Fruit fly (Drosophila melanogaster): ENCODE data around the gene CG10749.
A peak's percentile ranks its signal among the peaks of the same experiment; 100 is the strongest.

CG10749 gene

dm6 chr3L:13015195-13015822 is 43.0 kb downstream of the CG10749 start, which contains the start of gene MICAL-like (continued):
- TF ChIP-seq ro (GFP tag; IDR thresholded peaks at IDR 0.05) (no peak), zen2 (GFP tag; IDR thresholded peaks at IDR 0.05; ENCODE audit: partially characterized antibody) (peak; percentile 85), Doc3 (GFP tag; IDR thresholded peaks at IDR 0.05; ENCODE audit: partially characterized antibody) (peak; percentile 97), Mes4 (GFP tag; optimal IDR thresholded peaks at IDR 0.05) (no peak), ssp (GFP tag; IDR thresholded peaks at IDR 0.05) (peak; percentile 61), ab (GFP tag; optimal IDR thresholded peaks at IDR 0.05) (no peak), ap (GFP tag; IDR thresholded peaks at IDR 0.05) (no peak), Taf1 (GFP tag; IDR thresholded peaks at IDR 0.05) (no peak), CG10543 (GFP tag; optimal IDR thresholded peaks at IDR 0.05) (no peak), Dbx (GFP tag; IDR thresholded peaks at IDR 0.05) (no peak), CG8359 (GFP tag; optimal IDR thresholded peaks at IDR 0.05; ENCODE audit: borderline replicate concordance) (no peak), Xbp1 (GFP tag; optimal IDR thresholded peaks at IDR 0.05) (peak; percentile 21), tio (GFP tag; optimal IDR thresholded peaks at IDR 0.05) (no peak), hbn (GFP tag; IDR thresholded peaks at IDR 0.05; ENCODE audit: partially characterized antibody) (peak; percentile 88), maf-S (GFP tag; optimal IDR thresholded peaks at IDR 0.05) (no peak), CG12299 (tag; optimal IDR thresholded peaks at IDR 0.05) (no peak), CG6272 (GFP tag; IDR thresholded peaks at IDR 0.05) (peak; percentile 12; the same call in 1 of the 2 replicates), sna (GFP tag; IDR thresholded peaks at IDR 0.05; ENCODE audit: partially characterized antibody) (peak; percentile 91), lmd (GFP tag; IDR thresholded peaks at IDR 0.05) (peak; percentile 9; the same call in 1 of the 2 replicates), emc (GFP tag; optimal IDR thresholded peaks at IDR 0.05) (no peak), Scr (GFP tag; IDR thresholded peaks at IDR 0.05; ENCODE audit: partially characterized antibody) (peak; percentile 90), CG6683 (GFP tag; optimal IDR thresholded peaks at IDR 0.05) (no peak), Fer2 (tag; optimal IDR thresholded peaks at IDR 0.05) (no peak), toy (GFP tag; IDR thresholded peaks at IDR 0.05) (no peak), CG14014 (GFP tag; IDR thresholded peaks at IDR 0.05) (peak; percentile 40; the same call in 1 of the 2 replicates), jumu (GFP tag; optimal IDR thresholded peaks at IDR 0.05) (no peak), gcm (GFP tag; optimal IDR thresholded peaks at IDR 0.05) (no peak), CG1603 (tag; optimal IDR thresholded peaks at IDR 0.05) (peak; percentile 43), B-H2 (GFP tag; optimal IDR thresholded peaks at IDR 0.05) (no peak), CG2199 (GFP tag; IDR thresholded peaks at IDR 0.05) (no peak), chinmo (GFP tag; IDR thresholded peaks at IDR 0.05; ENCODE audit: partially characterized antibody) (peak; percentile 80; the same call in 2 of the 4 replicates), tna (GFP tag; IDR thresholded peaks at IDR 0.05; ENCODE audit: partially characterized antibody) (peak; percentile 72; the same call in 1 of the 2 replicates), scrt (GFP tag; optimal IDR thresholded peaks at IDR 0.05) (no peak), D19B (GFP tag; optimal IDR thresholded peaks at IDR 0.05) (no peak), CG7271 (tag; optimal IDR thresholded peaks at IDR 0.05) (no peak), CG33213 (GFP tag; optimal IDR thresholded peaks at IDR 0.05) (peak; percentile 45), CG1024 (GFP tag; IDR thresholded peaks at IDR 0.05) (0 out of 2 replicates have a peak, but pooled peaks have one; percentile 10), lilli (GFP tag; optimal IDR thresholded peaks at IDR 0.05) (peak; percentile 27), NC2β (GFP tag; optimal IDR thresholded peaks at IDR 0.05) (no peak), Opbp (GFP tag; IDR thresholded peaks at IDR 0.05; ENCODE audit: partially characterized antibody) (peak; percentile 54; the same call in 1 of the 3 replicates), bbx (GFP tag; IDR thresholded peaks at IDR 0.05; ENCODE audit: partially characterized antibody) (peak; percentile 72), CG2116 (GFP tag; optimal IDR thresholded peaks at IDR 0.05) (peak; percentile 21), bsh (GFP tag; optimal IDR thresholded peaks at IDR 0.05) (peak in 1 of 2 experiments; percentile 28), NFAT (GFP tag; IDR thresholded peaks at IDR 0.05) (peak; percentile 50; the same call in 1 of the 2 replicates), CG11456 (GFP tag; IDR thresholded peaks at IDR 0.05) (peak; percentile 4; the same call in 1 of the 3 replicates), prd (optimal IDR thresholded peaks at IDR 0.05) (no peak), prd (GFP tag; IDR thresholded peaks at IDR 0.05) (peak; percentile 51; the same call in 1 of the 3 replicates), repo (GFP tag; optimal IDR thresholded peaks at IDR 0.05) (no peak), Bgb (GFP tag; IDR thresholded peaks at IDR 0.05; ENCODE audit: partially characterized antibody) (peak; percentile 82)
